Fruit fly (Drosophila melanogaster): ENCODE data around the gene RPA1.

RPA1 gene

dm6 chr3R:8279970-8280369 lies 15.7 kb upstream of the RPA1 start:
- TF ChIP-seq CG33017 (tag; optimal IDR thresholded peaks at IDR 0.05) (no peak), CG11617 (GFP tag; optimal IDR thresholded peaks at IDR 0.05) (no peak), CG14711 (tag; optimal IDR thresholded peaks at IDR 0.05) (no peak), CG5204 (GFP tag; optimal IDR thresholded peaks at IDR 0.05) (no peak), cic (GFP tag; optimal IDR thresholded peaks at IDR 0.05) (no peak), kay (GFP tag; ENCODE audit: borderline replicate concordance) (no peak), Crg-1 (GFP tag; optimal IDR thresholded peaks at IDR 0.05) (no peak), pad (GFP tag; optimal IDR thresholded peaks at IDR 0.05) (no peak), Hr96 (GFP tag; optimal IDR thresholded peaks at IDR 0.05) (no peak), CG1620 (GFP tag; optimal IDR thresholded peaks at IDR 0.05) (no peak), CG7045 (GFP tag; optimal IDR thresholded peaks at IDR 0.05) (no peak), Mnt (GFP tag; optimal IDR thresholded peaks at IDR 0.05) (no peak), tj (GFP tag; optimal IDR thresholded peaks at IDR 0.05) (no peak), ovo (GFP tag; optimal IDR thresholded peaks at IDR 0.05) (no peak), CG7101 (tag; optimal IDR thresholded peaks at IDR 0.05) (no peak)

- TF ChIP-seq cnc (optimal IDR thresholded peaks at IDR 0.05) (no peak), CG5204 (GFP tag; optimal IDR thresholded peaks at IDR 0.05) (no peak), Mnt (GFP tag; optimal IDR thresholded peaks at IDR 0.05) (no peak), Crg-1 (GFP tag; optimal IDR thresholded peaks at IDR 0.05) (no peak), pad (GFP tag; optimal IDR thresholded peaks at IDR 0.05) (no peak), CG7045 (GFP tag; optimal IDR thresholded peaks at IDR 0.05) (no peak), bab1 (GFP tag; optimal IDR thresholded peaks at IDR 0.05) (no peak)
Observed at dm6 chr3R:8277494-8278293, 13.4 kb upstream of the RPA1 start, which contains the start of gene ato. Gene ato (plus strand): TSS chr3R:8278052.

dm6 chr3R:8275031-8275430 lies 10.8 kb upstream of the RPA1 start:
- TF ChIP-seq kay (GFP tag; ENCODE audit: borderline replicate concordance) (no peak), Hr96 (GFP tag; optimal IDR thresholded peaks at IDR 0.05) (no peak), CG5204 (GFP tag; optimal IDR thresholded peaks at IDR 0.05) (no peak), tj (GFP tag; optimal IDR thresholded peaks at IDR 0.05) (no peak), Mnt (GFP tag; optimal IDR thresholded peaks at IDR 0.05) (no peak), CG12768 (GFP tag; optimal IDR thresholded peaks at IDR 0.05) (no peak), CG33017 (tag; optimal IDR thresholded peaks at IDR 0.05) (no peak), Clk (GFP tag; optimal IDR thresholded peaks at IDR 0.05) (no peak), toe (GFP tag; optimal IDR thresholded peaks at IDR 0.05) (no peak), CG14711 (tag; optimal IDR thresholded peaks at IDR 0.05) (no peak)

- TF ChIP-seq pad (GFP tag; optimal IDR thresholded peaks at IDR 0.05) (no peak), CG7101 (tag; optimal IDR thresholded peaks at IDR 0.05) (no peak), CG5204 (GFP tag; optimal IDR thresholded peaks at IDR 0.05) (no peak), CG12768 (GFP tag; optimal IDR thresholded peaks at IDR 0.05) (no peak), Clk (GFP tag; optimal IDR thresholded peaks at IDR 0.05) (no peak), cic (GFP tag; optimal IDR thresholded peaks at IDR 0.05) (no peak), CG14711 (tag; optimal IDR thresholded peaks at IDR 0.05) (no peak), ovo (GFP tag; optimal IDR thresholded peaks at IDR 0.05) (no peak), Mnt (GFP tag; optimal IDR thresholded peaks at IDR 0.05) (no peak), CG7045 (GFP tag; optimal IDR thresholded peaks at IDR 0.05) (no peak), Hr96 (GFP tag; optimal IDR thresholded peaks at IDR 0.05) (no peak), toe (GFP tag; optimal IDR thresholded peaks at IDR 0.05) (no peak)
Observed at dm6 chr3R:8272573-8273165, 8.4 kb upstream of the RPA1 start.

dm6 chr3R:8269740-8270139 lies 5.5 kb upstream of the RPA1 start, which contains the start of gene CG9630:
Gene CG9630 (minus strand): TSS chr3R:8269896.
- peak; percentile 56 for TF ChIP-seq bab1 (GFP tag; optimal IDR thresholded peaks at IDR 0.05)
- no peak for TF ChIP-seq kay (GFP tag; ENCODE audit: borderline replicate concordance)
- no peak for TF ChIP-seq cnc (optimal IDR thresholded peaks at IDR 0.05)
- TF ChIP-seq CG7101 (tag; optimal IDR thresholded peaks at IDR 0.05) = peak; percentile 4
- peak; percentile 100 for TF ChIP-seq Mnt (GFP tag; optimal IDR thresholded peaks at IDR 0.05)
- no peak for TF ChIP-seq CG12768 (GFP tag; optimal IDR thresholded peaks at IDR 0.05)

- TF ChIP-seq tj (GFP tag; optimal IDR thresholded peaks at IDR 0.05) (no peak), CG5204 (GFP tag; optimal IDR thresholded peaks at IDR 0.05) (no peak), CG33017 (tag; optimal IDR thresholded peaks at IDR 0.05) (peak; percentile 4), CG14711 (tag; optimal IDR thresholded peaks at IDR 0.05) (no peak), pad (GFP tag; optimal IDR thresholded peaks at IDR 0.05) (no peak), CG7101 (tag; optimal IDR thresholded peaks at IDR 0.05) (no peak), kay (GFP tag; ENCODE audit: borderline replicate concordance) (peak; percentile 92), ovo (GFP tag; optimal IDR thresholded peaks at IDR 0.05) (peak; percentile 8)
Observed at dm6 chr3R:8261634-8262033, 2.6 kb downstream of the RPA1 start.

- no peak for TF ChIP-seq CG12768 (GFP tag; optimal IDR thresholded peaks at IDR 0.05)
- no peak for TF ChIP-seq Crg-1 (GFP tag; optimal IDR thresholded peaks at IDR 0.05)
- no peak for TF ChIP-seq CG11617 (GFP tag; optimal IDR thresholded peaks at IDR 0.05)
- no peak for TF ChIP-seq ovo (GFP tag; optimal IDR thresholded peaks at IDR 0.05)
- TF ChIP-seq CG7101 (tag; optimal IDR thresholded peaks at IDR 0.05) = no peak
- no peak for TF ChIP-seq kay (GFP tag; ENCODE audit: borderline replicate concordance)
- TF ChIP-seq Hr96 (GFP tag; optimal IDR thresholded peaks at IDR 0.05) = no peak
- TF ChIP-seq pad (GFP tag; optimal IDR thresholded peaks at IDR 0.05) = no peak
- TF ChIP-seq CG7045 (GFP tag; optimal IDR thresholded peaks at IDR 0.05) = no peak
- no peak for TF ChIP-seq CG5204 (GFP tag; optimal IDR thresholded peaks at IDR 0.05)
- no peak for TF ChIP-seq Mnt (GFP tag; optimal IDR thresholded peaks at IDR 0.05)
- TF ChIP-seq CG14711 (tag; optimal IDR thresholded peaks at IDR 0.05) = no peak
- no peak for TF ChIP-seq CG1620 (GFP tag; optimal IDR thresholded peaks at IDR 0.05)
- TF ChIP-seq tj (GFP tag; optimal IDR thresholded peaks at IDR 0.05) = no peak
- TF ChIP-seq CG33017 (tag; optimal IDR thresholded peaks at IDR 0.05) = no peak
- no peak for TF ChIP-seq Clk (GFP tag; optimal IDR thresholded peaks at IDR 0.05)
Observed at dm6 chr3R:8256040-8256439, 8.2 kb downstream of the RPA1 start.

Data from whole organism, adult.